Worm (Caenorhabditis elegans): ENCODE measurements around the gene pkhm-2.

Gene pkhm-2

ce11 chrX:15157854-15158253 is 23.4 kb downstream of the pkhm-2 start:
- TF ChIP-seq ets-4 (tag; optimal IDR thresholded peaks at IDR 0.05) (no peak), sdc-2 (tag; optimal IDR thresholded peaks at IDR 0.05) (no peak), hlh-15 (tag; optimal IDR thresholded peaks at IDR 0.05) (no peak), ceh-18 (tag; optimal IDR thresholded peaks at IDR 0.05) (no peak), unc-42 (tag; optimal IDR thresholded peaks at IDR 0.05) (no peak), ceh-2 (tag; optimal IDR thresholded peaks at IDR 0.05) (no peak), nhr-232 (tag; optimal IDR thresholded peaks at IDR 0.05) (no peak), unc-3 (GFP tag; conservative IDR thresholded peaks at IDR 0.05) (no peak), unc-3 (tag; optimal IDR thresholded peaks at IDR 0.05) (no peak), hlh-6 (tag; optimal IDR thresholded peaks at IDR 0.05) (no peak), tbx-2 (tag; optimal IDR thresholded peaks at IDR 0.05) (no peak), F13H6.1 (tag; optimal IDR thresholded peaks at IDR 0.05) (no peak), nfya-1 (tag; optimal IDR thresholded peaks at IDR 0.05) (no peak), ceh-24 (tag; optimal IDR thresholded peaks at IDR 0.05) (no peak), ceh-45 (GFP tag; IDR thresholded peaks at IDR 0.05) (no peak), hlh-8 (tag; optimal IDR thresholded peaks at IDR 0.05) (no peak), ttx-3 (tag; optimal IDR thresholded peaks at IDR 0.05) (no peak), hlh-30 (tag; optimal IDR thresholded peaks at IDR 0.05; ENCODE audit: insufficient read depth) (no peak), pha-4 (tag; optimal IDR thresholded peaks at IDR 0.05) (no peak), ceh-48 (tag; optimal IDR thresholded peaks at IDR 0.05) (no peak), unc-86 (tag; optimal IDR thresholded peaks at IDR 0.05) (no peak)

ce11 chrX:15155054-15155453 is 26.2 kb downstream of the pkhm-2 start:
- TF ChIP-seq unc-42 (tag; optimal IDR thresholded peaks at IDR 0.05) (peak; percentile 94), ahr-1 (tag; optimal IDR thresholded peaks at IDR 0.05) (no peak), ceh-31 (tag; optimal IDR thresholded peaks at IDR 0.05) (peak; percentile 74), odd-2 (tag; optimal IDR thresholded peaks at IDR 0.05) (no peak), ceh-19 (GFP tag; optimal IDR thresholded peaks at IDR 0.05) (no peak)

ce11 chrX:15148831-15149230 is 32.4 kb downstream of the pkhm-2 start:
- TF ChIP-seq pha-2 (tag; optimal IDR thresholded peaks at IDR 0.05) (no peak), pros-1 (tag; optimal IDR thresholded peaks at IDR 0.05) (no peak), unc-42 (tag; optimal IDR thresholded peaks at IDR 0.05) (peak; percentile 16), unc-55 (GFP tag; optimal IDR thresholded peaks at IDR 0.05) (peak; percentile 69), tbx-2 (tag; optimal IDR thresholded peaks at IDR 0.05) (no peak), ceh-31 (tag; optimal IDR thresholded peaks at IDR 0.05) (peak; percentile 25), elt-4 (tag; optimal IDR thresholded peaks at IDR 0.05) (no peak), pat-9 (tag; optimal IDR thresholded peaks at IDR 0.05) (no peak), hlh-6 (tag; optimal IDR thresholded peaks at IDR 0.05) (no peak), ceh-22 (tag; optimal IDR thresholded peaks at IDR 0.05) (no peak), ceh-2 (tag; optimal IDR thresholded peaks at IDR 0.05) (no peak), rnt-1 (tag; optimal IDR thresholded peaks at IDR 0.05) (peak; percentile 3), ceh-30 (tag; optimal IDR thresholded peaks at IDR 0.05) (no peak)

ce11 chrX:15148389-15148788 is 32.9 kb downstream of the pkhm-2 start:
- TF ChIP-seq pat-9 (tag; optimal IDR thresholded peaks at IDR 0.05) = no peak
- no peak for TF ChIP-seq lin-11 (tag; optimal IDR thresholded peaks at IDR 0.05)
- no peak for TF ChIP-seq unc-42 (tag; optimal IDR thresholded peaks at IDR 0.05)
- TF ChIP-seq ceh-14 (tag; optimal IDR thresholded peaks at IDR 0.05) = no peak
- TF ChIP-seq ama-1 (optimal IDR thresholded peaks at IDR 0.05) = no peak
- TF ChIP-seq hlh-6 (tag; optimal IDR thresholded peaks at IDR 0.05) = no peak
- no peak for TF ChIP-seq ceh-2 (tag; optimal IDR thresholded peaks at IDR 0.05)
- no peak for TF ChIP-seq T23F11.4 (GFP tag; optimal IDR thresholded peaks at IDR 0.05)

- TF ChIP-seq hlh-13 (GFP tag; optimal IDR thresholded peaks at IDR 0.05) (no peak), fkh-10 (GFP tag; optimal IDR thresholded peaks at IDR 0.05) (no peak), pha-2 (tag; optimal IDR thresholded peaks at IDR 0.05) (no peak), ceh-45 (GFP tag; IDR thresholded peaks at IDR 0.05) (no peak), Y22D7AL.16 (tag; optimal IDR thresholded peaks at IDR 0.05) (no peak), K02D7.2 (tag; optimal IDR thresholded peaks at IDR 0.05) (no peak)
Observed at ce11 chrX:15147640-15148039, 33.6 kb downstream of the pkhm-2 start, which contains the start of gene unc-7. Gene unc-7 (minus strand): TSS chrX:15147740.

Measured in whole organism, late embryonic.